Fruit fly (Drosophila melanogaster) S2 (cell line): ENCODE measurements around the gene CG13003.

Source experiments
- CG8478 ChIP-seq: fragments of >200 bp; optimal IDR thresholded peaks from 2 replicates; lab custom pipeline; 2018
- CTCF ChIP-seq, 2 experiments: fragments of >200 bp; optimal IDR thresholded peaks; 2 replicates each; lab custom pipeline; 2018

- TF ChIP-seq CTCF (optimal IDR thresholded peaks at IDR 0.05; lab: Kevin White, UChicago) (no peak), CG8478 (lab: Kevin White, UChicago) (no peak)
These were observed 47.9 kb upstream of the CG13003 start for dm6 chrX:16924069-16924721.
